Worm (Caenorhabditis elegans) whole organism, L2 larva: Measurements from ENCODE around the gene str-264.

Source experiments
- F13H6.1 ChIP-seq: sonication (generic microtip); optimal IDR thresholded peaks from 2 replicates; lab custom pipeline; 2016; ENCODE audit warnings: missing genetic modification characterization, missing compliant biosample characterization
- R02D3.7 ChIP-seq: fragments of 150-350 bp; optimal IDR thresholded peaks from 2 replicates; lab custom pipeline; 2014; ENCODE audit warnings: missing biosample characterization, missing genetic modification characterization
- Y55F3AM.14 ChIP-seq: fragments of 200-800 bp; sonication (Bioruptor generic); optimal IDR thresholded peaks from 2 replicates; lab custom pipeline; 2018; ENCODE audit warnings: mild to moderate bottlenecking, missing genetic modification characterization, missing compliant biosample characterization
- ZK546.5 ChIP-seq: sonication (generic microtip); optimal IDR thresholded peaks from 2 replicates; lab custom pipeline; 2017; ENCODE audit warnings: missing biosample characterization, missing genetic modification characterization
- alr-1 ChIP-seq: fragments of 150-350 bp; optimal IDR thresholded peaks from 2 replicates; lab custom pipeline; 2014; ENCODE audit warnings: missing biosample characterization, missing genetic modification characterization
- aly-2 ChIP-seq: fragments of 150-350 bp; optimal IDR thresholded peaks from 2 replicates; lab custom pipeline; 2014; ENCODE audit warnings: missing biosample characterization, missing genetic modification characterization
- blmp-1 ChIP-seq: sonication (generic microtip); optimal IDR thresholded peaks from 2 replicates; lab custom pipeline; 2017; ENCODE audit warnings: missing genetic modification characterization, mild to moderate bottlenecking, missing compliant biosample characterization, antibody characterized with exemption, moderate library complexity; ENCODE audit not compliant: insufficient read depth
- ceh-82 ChIP-seq: fragments of 150-350 bp; optimal IDR thresholded peaks from 2 replicates; lab custom pipeline; 2014; ENCODE audit warnings: missing biosample characterization, missing genetic modification characterization
- crh-2 ChIP-seq: sonication (generic microtip); optimal IDR thresholded peaks from 2 replicates; lab custom pipeline; 2017; ENCODE audit warnings: missing biosample characterization, missing genetic modification characterization
- elt-3 ChIP-seq: sonication (generic microtip); optimal IDR thresholded peaks from 2 replicates; lab custom pipeline; 2017; ENCODE audit warnings: missing biosample characterization, missing genetic modification characterization
- fos-1 ChIP-seq: fragments of 150-350 bp; optimal IDR thresholded peaks from 2 replicates; lab custom pipeline; 2014; ENCODE audit warnings: missing biosample characterization, missing genetic modification characterization
- gmeb-1 ChIP-seq: fragments of 150-350 bp; optimal IDR thresholded peaks from 2 replicates; lab custom pipeline; 2014; ENCODE audit warnings: missing biosample characterization, missing genetic modification characterization
- lin-11 ChIP-seq: fragments of 150-350 bp; sonication (generic microtip); optimal IDR thresholded peaks from 2 replicates; lab custom pipeline; 2014; ENCODE audit warnings: missing biosample characterization, missing genetic modification characterization, inconsistent platforms, mixed read lengths
- lin-13 ChIP-seq: fragments of 150-350 bp; optimal IDR thresholded peaks from 2 replicates; lab custom pipeline; 2014; ENCODE audit warnings: missing biosample characterization, missing genetic modification reagents, missing genetic modification characterization
- lin-39 ChIP-seq: fragments of 150-350 bp; optimal IDR thresholded peaks from 2 replicates; lab custom pipeline; 2014; ENCODE audit warnings: missing biosample characterization, missing genetic modification reagents, missing genetic modification characterization
- lsy-2 ChIP-seq, 2 experiments: fragments of 150-350 bp in 1 of 2; sonication (generic microtip) in 1 of 2; optimal IDR thresholded peaks; 2 replicates each; lab custom pipeline; 2014 to 2017; ENCODE audit warnings: missing biosample characterization in 2 of 2, missing genetic modification characterization in 2 of 2
- mab-5 ChIP-seq: fragments of 150-350 bp; optimal IDR thresholded peaks from 2 replicates; lab custom pipeline; 2014; ENCODE audit warnings: missing biosample characterization, missing genetic modification characterization
- mdl-1 ChIP-seq, 2 experiments: fragments of 150-350 bp in 1 of 2; sonication (generic microtip) in 1 of 2; optimal IDR thresholded peaks; 2 replicates each; lab custom pipeline; 2017; ENCODE audit warnings: missing biosample characterization in 2 of 2, missing genetic modification characterization in 2 of 2
- nhr-10 ChIP-seq: sonication (generic microtip); optimal IDR thresholded peaks from 2 replicates; lab custom pipeline; 2017; ENCODE audit warnings: missing biosample characterization, missing genetic modification characterization
- nhr-12 ChIP-seq: fragments of 150-350 bp; optimal IDR thresholded peaks from 2 replicates; lab custom pipeline; 2014; ENCODE audit warnings: missing biosample characterization, missing genetic modification characterization
- nhr-129 ChIP-seq: fragments of 150-350 bp; optimal IDR thresholded peaks from 2 replicates; lab custom pipeline; 2014; ENCODE audit warnings: missing biosample characterization, missing genetic modification characterization
- nhr-21 ChIP-seq: fragments of 150-350 bp; optimal IDR thresholded peaks from 2 replicates; lab custom pipeline; 2014; ENCODE audit warnings: missing biosample characterization, missing genetic modification characterization
- nhr-23 ChIP-seq: fragments of 150-350 bp; optimal IDR thresholded peaks from 2 replicates; lab custom pipeline; 2014; ENCODE audit warnings: missing biosample characterization, missing genetic modification reagents, missing genetic modification characterization
- nhr-25 ChIP-seq: fragments of 150-350 bp; sonication (generic microtip); optimal IDR thresholded peaks from 3 replicates; lab custom pipeline; 2014; ENCODE audit warnings: missing biosample characterization, missing genetic modification characterization
- nhr-77 ChIP-seq: fragments of 150-350 bp; optimal IDR thresholded peaks from 2 replicates; lab custom pipeline; 2014; ENCODE audit warnings: missing biosample characterization, missing genetic modification characterization
- peb-1 ChIP-seq: fragments of 150-350 bp; optimal IDR thresholded peaks from 2 replicates; lab custom pipeline; 2014; ENCODE audit warnings: missing biosample characterization, missing genetic modification characterization
- sem-4 ChIP-seq: fragments of 150-350 bp; optimal IDR thresholded peaks from 2 replicates; lab custom pipeline; 2014; ENCODE audit warnings: missing biosample characterization, missing genetic modification reagents, missing genetic modification characterization
- sma-3 ChIP-seq: sonication (generic microtip); optimal IDR thresholded peaks from 2 replicates; lab custom pipeline; 2016; ENCODE audit warnings: missing genetic modification reagents, missing genetic modification characterization, missing compliant biosample characterization
- sma-9 ChIP-seq, 2 experiments: fragments of 150-350 bp in 1 of 2; sonication (generic microtip) in 1 of 2; optimal IDR thresholded peaks; 2 replicates each; lab custom pipeline; 2014 to 2016; ENCODE audit warnings: missing genetic modification characterization in 2 of 2, mild to moderate bottlenecking in 1 of 2, missing biosample characterization in 1 of 2, missing compliant biosample characterization in 1 of 2, missing genetic modification reagents in 1 of 2, moderate library complexity in 1 of 2
- snpc-4 ChIP-seq: fragments of 150-350 bp; optimal IDR thresholded peaks from 2 replicates; lab custom pipeline; 2014; ENCODE audit warnings: missing biosample characterization, missing genetic modification characterization
- unc-39 ChIP-seq: fragments of 150-350 bp; optimal IDR thresholded peaks from 2 replicates; lab custom pipeline; 2014; ENCODE audit warnings: missing biosample characterization, missing genetic modification characterization
- unc-62 ChIP-seq: fragments of 150-350 bp; optimal IDR thresholded peaks from 2 replicates; lab custom pipeline; 2014; ENCODE audit warnings: missing biosample characterization, missing genetic modification reagents, missing genetic modification characterization
- zag-1 ChIP-seq: fragments of 150-350 bp; optimal IDR thresholded peaks from 2 replicates; lab custom pipeline; 2014; ENCODE audit warnings: missing biosample characterization, missing genetic modification characterization
- ztf-1 ChIP-seq: fragments of 200-800 bp; sonication (Bioruptor generic); conservative IDR thresholded peaks from 2 replicates; pipeline ENCODE4 v1.3.6; 2022; ENCODE audit warnings: missing genetic modification characterization, missing compliant biosample characterization
- ztf-4 ChIP-seq: fragments of 150-350 bp; optimal IDR thresholded peaks from 2 replicates; lab custom pipeline; 2014; ENCODE audit warnings: missing biosample characterization, missing genetic modification characterization

str-264 gene

DNA sequence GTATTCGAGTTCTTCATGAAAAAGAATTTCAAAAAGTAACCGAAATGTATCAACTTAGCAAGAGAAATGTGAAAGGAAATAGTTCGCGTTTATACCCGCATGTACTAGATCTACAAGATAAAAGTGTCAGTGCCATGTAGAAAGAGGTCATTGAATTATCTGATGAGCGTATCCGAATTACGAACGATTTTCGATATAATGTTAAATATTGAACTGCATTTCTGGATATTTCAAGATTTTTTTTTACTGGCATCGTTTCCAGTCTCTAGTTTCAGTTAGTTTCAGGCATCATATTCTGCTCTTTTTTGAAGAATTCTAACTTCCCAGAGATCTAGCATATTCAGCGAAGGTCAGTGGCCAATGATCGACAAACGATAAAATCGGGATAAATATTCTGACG lies 11.0 kb downstream of the str-264 start, which contains the start of gene nhr-150:
TSS of gene nhr-150 (minus strand) at position 92 of the 400 bp plus-strand sequence.
- TF ChIP-seq nhr-23 (tag; lab: Kevin White, UChicago) (no peak), ceh-82 (tag; lab: Kevin White, UChicago) (no peak), nhr-25 (tag; lab: Kevin White, UChicago) (no peak), sma-9 (GFP tag; optimal IDR thresholded peaks at IDR 0.05; lab: Kevin White, UChicago) (peak; percentile 50), sma-9 (tag; optimal IDR thresholded peaks at IDR 0.05; lab: Kevin White, UChicago) (no peak)

DNA sequence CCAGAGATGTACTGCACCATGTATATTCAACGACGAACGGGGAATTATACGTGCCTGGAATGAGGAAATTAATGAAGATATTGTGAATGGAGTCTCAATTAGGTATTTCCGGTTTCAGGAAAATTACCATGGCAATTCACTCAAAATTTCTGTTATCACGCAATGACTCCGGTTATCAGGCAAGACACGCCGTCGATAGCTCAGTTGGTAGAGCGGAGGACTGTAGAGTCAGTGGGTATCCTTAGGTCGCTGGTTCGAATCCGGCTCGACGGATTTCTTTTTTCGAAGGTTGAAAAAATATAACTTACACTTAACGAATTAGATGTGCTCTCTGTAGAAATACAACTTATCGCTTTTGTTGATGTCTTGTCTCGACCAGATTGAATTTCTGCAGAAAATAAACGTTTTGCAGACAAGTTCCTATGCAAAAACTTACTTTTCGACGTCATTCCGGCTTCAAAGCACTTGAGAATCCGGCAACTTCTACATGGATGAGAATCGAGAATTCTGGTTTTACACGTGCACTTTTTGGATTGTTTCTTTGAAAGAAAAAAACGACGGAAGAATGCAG lies 11.8 kb downstream of the str-264 start:
- TF ChIP-seq Y55F3AM.14 (no peak), unc-62 (GFP tag; lab: Kevin White, UChicago) (no peak), nhr-77 (tag; lab: Kevin White, UChicago) (no peak), ztf-4 (tag; lab: Kevin White, UChicago) (no peak), R02D3.7 (no peak), mab-5 (no peak), gmeb-1 (tag; lab: Kevin White, UChicago) (no peak), mdl-1 (tag; optimal IDR thresholded peaks at IDR 0.05; lab: Kevin White, UChicago) (no peak), alr-1 (tag; lab: Kevin White, UChicago) (no peak), snpc-4 (no peak), lin-11 (tag; lab: Kevin White, UChicago) (no peak), nhr-10 (no peak), ZK546.5 (tag; lab: Kevin White, UChicago) (no peak), nhr-21 (no peak), sma-3 (GFP tag; lab: Kevin White, UChicago) (no peak), elt-3 (tag; lab: Kevin White, UChicago) (no peak), nhr-12 (tag; lab: Kevin White, UChicago) (no peak), nhr-25 (tag; lab: Kevin White, UChicago) (no peak)
- TF ChIP-seq, all 48 proteins: peak for 0

DNA sequence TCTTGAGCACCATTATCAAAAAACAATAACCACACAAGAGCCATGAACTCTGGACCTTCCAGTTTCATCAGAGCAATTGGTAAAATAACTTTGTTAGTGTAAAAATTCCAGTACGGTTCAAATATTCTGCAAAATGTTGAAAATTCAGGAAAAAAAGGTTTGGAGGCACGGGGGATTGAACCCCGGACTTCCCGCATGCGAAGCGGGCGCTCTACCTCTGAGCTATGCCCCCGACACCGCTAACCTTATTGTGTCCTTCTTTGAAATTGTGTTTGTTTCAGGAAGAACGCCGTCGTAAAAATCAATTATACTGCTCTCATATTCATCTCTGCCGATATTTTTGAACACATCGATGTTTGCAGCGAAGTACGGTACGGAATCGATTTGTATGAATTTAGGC lies 12.6 kb downstream of the str-264 start:
- no peak for TF ChIP-seq ztf-1 (GFP tag; lab: Robert Waterston, UW)

DNA sequence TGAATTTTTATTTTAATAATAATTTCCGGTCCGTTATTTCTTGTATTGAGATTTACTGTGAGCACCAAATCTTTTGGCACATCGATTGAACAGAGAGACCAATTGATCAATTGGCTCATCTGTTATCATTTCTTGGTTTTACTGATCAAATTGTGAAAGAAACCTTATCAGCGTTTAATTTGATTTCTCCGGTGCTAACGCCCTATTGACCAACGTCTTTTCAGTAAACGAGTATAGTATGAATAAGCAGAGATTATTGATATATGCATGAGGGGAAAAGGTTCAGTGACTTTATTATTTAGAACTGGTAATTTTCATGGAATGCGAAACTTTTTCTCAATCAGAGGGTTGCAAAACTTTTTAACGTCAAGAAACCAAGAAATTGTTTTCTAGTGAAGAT lies 13.3 kb downstream of the str-264 start:
- TF ChIP-seq F13H6.1 (tag; lab: Kevin White, UChicago), result no peak
- TF ChIP-seq sma-9 (GFP tag; optimal IDR thresholded peaks at IDR 0.05; lab: Kevin White, UChicago), result peak; percentile 15
- no peak for TF ChIP-seq sma-9 (tag; optimal IDR thresholded peaks at IDR 0.05; lab: Kevin White, UChicago)
- TF ChIP-seq fos-1 (tag; lab: Kevin White, UChicago), result peak; percentile 56

DNA sequence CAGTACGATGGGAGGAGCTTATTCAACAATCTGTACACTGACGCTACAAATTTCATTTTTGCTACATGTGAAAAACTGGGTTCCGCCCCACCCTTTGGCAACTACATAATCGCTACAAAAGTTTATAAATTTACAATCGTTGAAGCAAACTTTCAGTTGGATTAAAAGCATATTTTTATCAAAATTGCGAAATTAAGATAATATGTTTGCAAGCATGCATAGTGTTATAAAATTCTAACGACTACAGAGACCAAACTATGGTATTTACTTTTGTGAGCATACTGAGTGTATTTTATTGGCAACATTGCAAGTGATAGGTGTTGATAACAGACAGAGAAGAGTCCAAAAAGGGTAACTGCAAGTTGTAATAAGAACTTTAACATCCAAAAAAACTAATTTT lies 13.8 kb downstream of the str-264 start, which contains the start of gene C06B8.2:
TSS of gene C06B8.2 (minus strand) at position 153 of the 400 bp plus-strand sequence.
- TF ChIP-seq nhr-129 (tag; lab: Kevin White, UChicago), result no peak
- TF ChIP-seq alr-1 (tag; lab: Kevin White, UChicago), result no peak
- no peak for TF ChIP-seq zag-1
- no peak for TF ChIP-seq ZK546.5 (tag; lab: Kevin White, UChicago)
- TF ChIP-seq snpc-4, result no peak
- TF ChIP-seq crh-2 (tag; lab: Kevin White, UChicago), result no peak
- TF ChIP-seq lin-39 (tag; lab: Kevin White, UChicago), result no peak
- no peak for TF ChIP-seq mdl-1 (tag; optimal IDR thresholded peaks at IDR 0.05; lab: Kevin White, UChicago)
- TF ChIP-seq lin-13, result no peak
- no peak for TF ChIP-seq nhr-10
- TF ChIP-seq elt-3 (tag; lab: Kevin White, UChicago), result no peak
- TF ChIP-seq lsy-2 (tag; optimal IDR thresholded peaks at IDR 0.05; lab: Kevin White, UChicago), result no peak
- no peak for TF ChIP-seq unc-39
- no peak for TF ChIP-seq nhr-21
- no peak for TF ChIP-seq mab-5
- no peak for TF ChIP-seq peb-1
- TF ChIP-seq aly-2 (tag; lab: Kevin White, UChicago), result no peak
- no peak for TF ChIP-seq R02D3.7

DNA sequence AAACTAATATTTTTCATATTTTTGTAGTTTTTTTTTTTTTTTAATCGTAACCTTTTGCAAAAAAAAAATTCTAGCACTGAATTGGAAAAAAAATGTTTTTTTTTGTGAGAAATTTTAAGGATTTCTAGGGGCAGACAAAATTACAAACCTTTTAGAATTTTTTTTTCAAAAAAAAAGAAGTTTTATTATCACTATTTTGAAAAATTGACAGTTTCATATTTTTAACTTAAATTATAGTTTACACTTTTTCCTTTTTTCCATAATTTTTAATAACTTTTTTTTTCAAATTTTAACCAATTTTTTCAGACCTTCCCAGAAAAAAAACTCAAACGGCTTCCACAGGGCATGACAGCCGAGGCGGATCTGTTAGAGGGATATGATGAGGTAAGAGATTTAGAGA lies 21.4 kb downstream of the str-264 start, which contains the start of gene dpf-1:
TSS of gene dpf-1 (plus strand) at position 301 of the 400 bp plus-strand sequence.
- TF ChIP-seq nhr-23 (tag; lab: Kevin White, UChicago) (no peak), elt-3 (tag; lab: Kevin White, UChicago) (no peak), nhr-77 (tag; lab: Kevin White, UChicago) (no peak), blmp-1 (no peak), sem-4 (no peak), F13H6.1 (tag; lab: Kevin White, UChicago) (no peak), ceh-82 (tag; lab: Kevin White, UChicago) (no peak)
- TF ChIP-seq, all 48 proteins: peak for 0
